Worm (Caenorhabditis elegans) whole organism, L4 larva: ENCODE measurements around the gene srw-77.

Experiments
- D1046.2 ChIP-seq: fragments of 200-800 bp; sonication (Bioruptor generic); IDR thresholded peaks from 2 replicates; pipeline ENCODE4 v1.3.6; 2022; ENCODE audit warnings: missing genetic modification characterization, missing compliant biosample characterization
- F26F4.8 ChIP-seq: fragments of 200-800 bp; sonication (Bioruptor generic); conservative IDR thresholded peaks from 2 replicates; pipeline ENCODE4 v1.3.6; 2022; ENCODE audit warnings: missing genetic modification characterization, missing compliant biosample characterization
- F44E2.7 ChIP-seq: fragments of 200-800 bp; sonication (Bioruptor generic); IDR thresholded peaks from 2 replicates; pipeline ENCODE4 v2.1.2; 2022; ENCODE audit warnings: missing genetic modification characterization, missing compliant biosample characterization
- T26A8.4 ChIP-seq: fragments of 200-800 bp; sonication (Bioruptor generic); IDR thresholded peaks from 2 replicates; pipeline ENCODE4 v1.3.6; 2022; ENCODE audit warnings: missing genetic modification characterization, missing compliant biosample characterization
- Y105C5A.15 ChIP-seq: fragments of 200-800 bp; sonication (Bioruptor generic); IDR thresholded peaks from 2 replicates; pipeline ENCODE4 v1.3.6; 2022; ENCODE audit warnings: missing genetic modification characterization, missing compliant biosample characterization
- Y75B8A.6 ChIP-seq: fragments of 200-800 bp; sonication (Bioruptor generic); IDR thresholded peaks from 2 replicates; pipeline ENCODE4 v1.3.6; 2022; ENCODE audit warnings: missing genetic modification reagents, missing genetic modification characterization, missing compliant biosample characterization
- ZK546.5 ChIP-seq, 2 experiments: sonication (generic microtip); optimal IDR thresholded peaks; 2 replicates each; lab custom pipeline; 2017; ENCODE audit warnings: missing biosample characterization in 2 of 2, missing genetic modification characterization in 2 of 2
- aly-2 ChIP-seq: sonication (generic microtip); optimal IDR thresholded peaks from 2 replicates; lab custom pipeline; 2018; ENCODE audit warnings: missing biosample characterization, missing genetic modification characterization
- ama-1 ChIP-seq: fragments of 150-350 bp; optimal IDR thresholded peaks from 2 replicates; lab custom pipeline; 2014; ENCODE audit warnings: inconsistent platforms, mixed read lengths
- arid-1 ChIP-seq: fragments of 200-800 bp; sonication (Bioruptor generic); conservative IDR thresholded peaks from 2 replicates; pipeline ENCODE4 v1.3.6; 2022; ENCODE audit warnings: missing genetic modification reagents, missing genetic modification characterization, missing compliant biosample characterization
- ceh-20 ChIP-seq: fragments of 200-800 bp; sonication (Bioruptor generic); IDR thresholded peaks from 2 replicates; pipeline ENCODE4 v1.3.6; 2022; ENCODE audit warnings: missing genetic modification reagents, missing genetic modification characterization, missing compliant biosample characterization
- ceh-44 ChIP-seq: fragments of 200-800 bp; sonication (Bioruptor generic); IDR thresholded peaks from 2 replicates; pipeline ENCODE4 v1.3.6; 2022; ENCODE audit warnings: missing genetic modification reagents, missing genetic modification characterization, missing compliant biosample characterization
- ces-1 ChIP-seq: fragments of 150-350 bp; sonication (generic microtip); optimal IDR thresholded peaks from 4 replicates; lab custom pipeline; 2014; ENCODE audit warnings: missing biosample characterization, missing genetic modification reagents, missing genetic modification characterization
- cey-2 ChIP-seq: sonication (generic microtip); optimal IDR thresholded peaks from 3 replicates; lab custom pipeline; 2017; ENCODE audit warnings: missing genetic modification characterization, mild to moderate bottlenecking, missing compliant biosample characterization, antibody characterized with exemption, borderline replicate concordance; ENCODE audit not compliant: insufficient read depth
- daf-16 ChIP-seq, 3 experiments: sonication (generic microtip); optimal IDR thresholded peaks; 2 replicates each; lab custom pipeline; 2016 to 2017; ENCODE audit warnings: missing genetic modification characterization in 3 of 3, missing genetic modification reagents in 3 of 3, mild to moderate bottlenecking in 2 of 3, missing compliant biosample characterization in 2 of 3, missing biosample characterization in 1 of 3, moderate library complexity in 1 of 3
- dmd-6 ChIP-seq: fragments of 200-800 bp; sonication (Bioruptor generic); IDR thresholded peaks from 2 replicates; pipeline ENCODE4 v1.3.6; 2022; ENCODE audit warnings: missing genetic modification reagents, missing genetic modification characterization, missing compliant biosample characterization
- dmd-8 ChIP-seq: fragments of 200-800 bp; sonication (Bioruptor generic); IDR thresholded peaks from 2 replicates; pipeline ENCODE4 v1.3.6; 2022; ENCODE audit warnings: missing genetic modification characterization, missing compliant biosample characterization
- dpl-1 ChIP-seq: fragments of 150-350 bp; optimal IDR thresholded peaks from 2 replicates; lab custom pipeline; 2014; ENCODE audit warnings: missing biosample characterization, missing genetic modification reagents, missing genetic modification characterization
- egl-27 ChIP-seq: sonication (generic microtip); optimal IDR thresholded peaks from 3 replicates; lab custom pipeline; 2017; ENCODE audit warnings: missing biosample characterization, missing genetic modification reagents, missing genetic modification characterization
- egl-43 ChIP-seq: fragments of 200-800 bp; sonication (Bioruptor generic); IDR thresholded peaks from 2 replicates; pipeline ENCODE4 v1.3.6; 2022; ENCODE audit warnings: missing genetic modification reagents, missing genetic modification characterization, missing compliant biosample characterization
- hif-1 ChIP-seq, 2 experiments: sonication (generic microtip); optimal IDR thresholded peaks; 2 replicates each; lab custom pipeline; 2016 to 2017; ENCODE audit warnings: missing compliant biosample characterization in 2 of 2, missing genetic modification characterization in 2 of 2, missing genetic modification reagents in 2 of 2, missing genotype in 2 of 2, mild to moderate bottlenecking in 1 of 2
- hlh-11 ChIP-seq: fragments of 200-800 bp; sonication (Bioruptor generic); optimal IDR thresholded peaks from 2 replicates; lab custom pipeline; 2018; ENCODE audit warnings: mild to moderate bottlenecking, missing genetic modification characterization, missing compliant biosample characterization
- lim-7 ChIP-seq: fragments of 200-800 bp; sonication (Bioruptor generic); IDR thresholded peaks from 2 replicates; pipeline ENCODE4 v1.3.6; 2022; ENCODE audit warnings: missing genetic modification characterization, missing compliant biosample characterization
- lin-1 ChIP-seq: fragments of 200-800 bp; sonication (Bioruptor generic); IDR thresholded peaks from 2 replicates; pipeline ENCODE4 v1.3.6; 2022; ENCODE audit warnings: missing genetic modification reagents, missing genetic modification characterization, missing compliant biosample characterization
- lin-13 ChIP-seq: fragments of 150-350 bp; optimal IDR thresholded peaks from 2 replicates; lab custom pipeline; 2014; ENCODE audit warnings: missing biosample characterization, missing genetic modification reagents, missing genetic modification characterization
- lin-39 ChIP-seq: fragments of 150-350 bp; optimal IDR thresholded peaks from 2 replicates; lab custom pipeline; 2014; ENCODE audit warnings: missing biosample characterization, missing genetic modification reagents, missing genetic modification characterization
- madf-5 ChIP-seq, 2 experiments: fragments of 200-800 bp; sonication (Bioruptor generic); IDR thresholded peaks; 2 replicates each; pipeline ENCODE4 v1.3.6; 2022; ENCODE audit warnings: missing compliant biosample characterization in 2 of 2, missing genetic modification characterization in 2 of 2
- mdl-1 ChIP-seq, 2 experiments: fragments of 150-350 bp in 1 of 2; sonication (generic microtip) in 1 of 2; optimal IDR thresholded peaks; 2 replicates each; lab custom pipeline; 2014 to 2017; ENCODE audit warnings: missing biosample characterization in 2 of 2, missing genetic modification characterization in 2 of 2
- mxl-3 ChIP-seq: fragments of 200-800 bp; sonication (Bioruptor generic); optimal IDR thresholded peaks from 2 replicates; lab custom pipeline; 2018; ENCODE audit warnings: mild to moderate bottlenecking, missing genetic modification characterization, missing compliant biosample characterization
- nhr-10 ChIP-seq: fragments of 150-350 bp; optimal IDR thresholded peaks from 2 replicates; lab custom pipeline; 2014; ENCODE audit warnings: missing biosample characterization, missing genetic modification characterization
- nhr-237 ChIP-seq: sonication (generic microtip); optimal IDR thresholded peaks from 2 replicates; lab custom pipeline; 2017; ENCODE audit warnings: missing biosample characterization, missing genetic modification characterization
- nhr-41 ChIP-seq: fragments of 200-800 bp; sonication (Bioruptor generic); IDR thresholded peaks from 2 replicates; pipeline ENCODE4 v1.3.6; 2022; ENCODE audit warnings: missing genetic modification reagents, missing genetic modification characterization, missing compliant biosample characterization
- nhr-48 ChIP-seq: sonication (generic microtip); optimal IDR thresholded peaks from 2 replicates; lab custom pipeline; 2016; ENCODE audit warnings: mild to moderate bottlenecking, missing genetic modification characterization, missing compliant biosample characterization
- nhr-76 ChIP-seq: fragments of 150-350 bp; optimal IDR thresholded peaks from 2 replicates; lab custom pipeline; 2014; ENCODE audit warnings: missing biosample characterization, missing genetic modification characterization
- pha-4 ChIP-seq, 2 experiments: fragments of 150-350 bp in 1 of 2; fragments of 200-800 bp in 1 of 2; sonication (Bioruptor generic) in 1 of 2; IDR thresholded peaks in 1 of 2; optimal IDR thresholded peaks in 1 of 2; 2 replicates each; pipeline versions ENCODE4 v1.3.6 to Lab custom; 2014 to 2022; ENCODE audit warnings: missing genetic modification characterization in 2 of 2, missing genetic modification reagents in 2 of 2, missing biosample characterization in 1 of 2, missing compliant biosample characterization in 1 of 2
- php-3 ChIP-seq: fragments of 200-800 bp; sonication (Bioruptor generic); IDR thresholded peaks from 2 replicates; pipeline ENCODE4 v1.3.6; 2022; ENCODE audit warnings: missing genetic modification reagents, missing genetic modification characterization, missing compliant biosample characterization
- rbr-2 ChIP-seq: sonication (generic microtip); optimal IDR thresholded peaks from 2 replicates; lab custom pipeline; 2016; ENCODE audit warnings: missing genotype, missing genetic modification characterization, missing compliant biosample characterization
- saeg-2 ChIP-seq: fragments of 200-800 bp; sonication (Bioruptor generic); IDR thresholded peaks from 2 replicates; pipeline ENCODE4 v1.3.6; 2022; ENCODE audit warnings: missing genetic modification reagents, missing genetic modification characterization, missing compliant biosample characterization
- snpc-1.2 ChIP-seq: fragments of 200-800 bp; sonication (Bioruptor generic); IDR thresholded peaks from 2 replicates; pipeline ENCODE4 v1.3.6; 2022; ENCODE audit warnings: missing genetic modification reagents, missing genetic modification characterization, missing compliant biosample characterization
- tra-1 ChIP-seq: fragments of 200-800 bp; sonication (Bioruptor generic); IDR thresholded peaks from 2 replicates; pipeline ENCODE4 v1.3.6; 2022; ENCODE audit warnings: missing genetic modification reagents, missing genetic modification characterization, missing compliant biosample characterization
- unc-39 ChIP-seq: sonication (generic microtip); optimal IDR thresholded peaks from 2 replicates; lab custom pipeline; 2017; ENCODE audit warnings: missing biosample characterization, missing genetic modification characterization
- zfp-3 ChIP-seq: fragments of 200-800 bp; sonication (Bioruptor generic); conservative IDR thresholded peaks from 2 replicates; pipeline ENCODE4 v1.3.6; 2022; ENCODE audit warnings: missing genetic modification reagents, missing genetic modification characterization, missing compliant biosample characterization
- zip-11 ChIP-seq: fragments of 200-800 bp; sonication (Bioruptor generic); IDR thresholded peaks from 2 replicates; pipeline ENCODE4 v1.3.6; 2022; ENCODE audit warnings: missing genetic modification characterization, missing compliant biosample characterization
- zip-2 ChIP-seq: fragments of 150-350 bp; optimal IDR thresholded peaks from 2 replicates; lab custom pipeline; 2014; ENCODE audit warnings: missing biosample characterization, missing genetic modification characterization
- ztf-11 ChIP-seq: fragments of 150-350 bp; optimal IDR thresholded peaks from 2 replicates; lab custom pipeline; 2014; ENCODE audit warnings: missing biosample characterization, missing genetic modification characterization

The srw-77 gene

ce11 chrV:16592947-16593791 lies 50.3 kb downstream of the srw-77 start (continued):
- TF ChIP-seq php-3 (GFP tag; lab: Robert Waterston, UW) (peak; percentile 58), nhr-48 (no peak), nhr-10 (tag; lab: Kevin White, UChicago) (no peak), ama-1 (lab: Kevin White, UChicago) (no peak), Y105C5A.15 (GFP tag; lab: Robert Waterston, UW) (0 out of 2 replicates have a peak, but pooled peaks have one; percentile 14), ceh-44 (GFP tag; lab: Robert Waterston, UW) (no peak), mdl-1 (tag; optimal IDR thresholded peaks at IDR 0.05; lab: Kevin White, UChicago) (no peak), unc-39 (tag; lab: Kevin White, UChicago) (no peak), lim-7 (GFP tag; lab: Robert Waterston, UW) (no peak), T26A8.4 (GFP tag; lab: Robert Waterston, UW) (peak; percentile 57; the same call in 1 of the 2 replicates), lin-13 (GFP tag; lab: Kevin White, UChicago) (no peak), lin-39 (tag; lab: Kevin White, UChicago) (no peak), ZK546.5 (tag; optimal IDR thresholded peaks at IDR 0.05; lab: Kevin White, UChicago) (no peak), nhr-237 (tag; lab: Kevin White, UChicago) (no peak), arid-1 (GFP tag; lab: Robert Waterston, UW) (no peak), F44E2.7 (GFP tag; lab: Robert Waterston, UW) (no peak), zfp-3 (GFP tag; lab: Robert Waterston, UW) (no peak), madf-5 (GFP tag; IDR thresholded peaks at IDR 0.05; lab: Robert Waterston, UW) (no peak), dmd-8 (GFP tag; lab: Robert Waterston, UW) (no peak), egl-27 (tag; lab: Kevin White, UChicago) (no peak), ztf-11 (tag; lab: Kevin White, UChicago) (no peak), hlh-11 (tag; lab: Kevin White, UChicago) (peak; percentile 63), lin-1 (GFP tag; lab: Robert Waterston, UW) (peak; percentile 40; the same call in 1 of the 2 replicates), ceh-20 (GFP tag; lab: Robert Waterston, UW) (no peak), dmd-6 (GFP tag; lab: Robert Waterston, UW) (peak; percentile 63), aly-2 (no peak), rbr-2 (tag; lab: Kevin White, UChicago) (no peak), nhr-76 (tag; lab: Kevin White, UChicago) (no peak), zip-2 (tag; lab: Kevin White, UChicago) (no peak), zip-11 (GFP tag; lab: Robert Waterston, UW) (no peak)

DNA sequence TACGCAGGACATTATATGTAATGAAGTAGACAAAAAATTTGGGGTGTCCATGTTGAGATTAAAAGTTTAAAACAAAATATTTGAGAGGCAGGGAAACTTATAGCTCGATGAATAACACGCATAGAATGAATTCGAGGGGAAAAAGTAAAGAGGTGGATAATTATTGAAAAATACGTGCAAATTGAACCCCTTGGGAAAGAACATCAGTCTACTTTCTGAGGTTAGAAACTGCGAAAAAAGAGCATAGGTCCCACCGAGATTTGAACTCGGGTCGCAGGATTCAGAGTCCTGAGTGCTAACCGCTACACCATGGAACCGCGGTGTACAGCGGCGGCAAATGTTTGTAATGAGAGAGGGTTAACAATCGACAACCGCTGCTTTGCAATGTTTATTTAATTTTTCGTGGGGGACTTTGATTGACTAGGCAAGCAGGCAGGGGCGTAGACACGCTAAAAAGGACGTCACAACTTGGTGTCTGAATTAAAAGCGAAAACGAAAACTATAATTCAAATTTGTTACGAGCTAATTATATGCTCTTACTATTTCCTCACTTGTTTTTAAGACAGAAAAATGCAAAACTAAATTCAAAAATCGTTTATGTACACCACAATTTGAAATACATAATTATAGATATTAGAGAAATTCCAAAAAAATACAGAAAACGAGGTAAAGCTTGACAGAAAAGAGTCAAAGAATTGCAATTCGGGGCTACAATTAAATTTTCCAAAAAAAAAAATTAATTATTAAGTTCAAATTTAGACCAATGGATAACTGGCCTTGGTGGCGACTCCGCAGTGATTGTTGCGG lies 51.3 kb downstream of the srw-77 start, which contains the start of gene srh-269:
TSS of gene srh-269 (minus strand) at position 51 of the 807 bp plus-strand sequence.
- peak; percentile 59 for TF ChIP-seq mxl-3 (GFP tag; lab: Kevin White, UChicago)
- peak; percentile 81 for TF ChIP-seq nhr-41 (GFP tag; lab: Robert Waterston, UW)
- peak; percentile 65; the same call in 1 of the 2 replicates for TF ChIP-seq saeg-2 (GFP tag; lab: Robert Waterston, UW)
- peak; percentile 55 for TF ChIP-seq nhr-48
- peak; percentile 89 for TF ChIP-seq tra-1 (GFP tag; lab: Robert Waterston, UW)
- peak; percentile 69; the same call in 1 of the 2 replicates for TF ChIP-seq ceh-44 (GFP tag; lab: Robert Waterston, UW)
- peak; percentile 89 for TF ChIP-seq pha-4 (GFP tag; IDR thresholded peaks at IDR 0.05; lab: Robert Waterston, UW)
- no peak for TF ChIP-seq pha-4 (tag; optimal IDR thresholded peaks at IDR 0.05; lab: Kevin White, UChicago)
- TF ChIP-seq F26F4.8 (GFP tag; lab: Robert Waterston, UW) = peak; percentile 86
- TF ChIP-seq hif-1 (tag; optimal IDR thresholded peaks at IDR 0.05; lab: Kevin White, UChicago) = peak in 1 of 2 experiments; percentile 71
- no peak for TF ChIP-seq cey-2 (tag; lab: Kevin White, UChicago)
- peak; percentile 88 for TF ChIP-seq snpc-1.2 (GFP tag; lab: Robert Waterston, UW)
- TF ChIP-seq D1046.2 (GFP tag; lab: Robert Waterston, UW) = peak; percentile 87
- no peak for TF ChIP-seq ces-1 (GFP tag; lab: Kevin White, UChicago)
- TF ChIP-seq dpl-1 (GFP tag; lab: Kevin White, UChicago) = peak; percentile 34
- peak; percentile 93 for TF ChIP-seq Y75B8A.6
- TF ChIP-seq zfp-3 (GFP tag; lab: Robert Waterston, UW) = peak; percentile 95
- TF ChIP-seq Y105C5A.15 (GFP tag; lab: Robert Waterston, UW) = 0 out of 2 replicates have a peak, but pooled peaks have one; percentile 75
- peak; percentile 96 for TF ChIP-seq egl-43 (GFP tag; lab: Robert Waterston, UW)
- TF ChIP-seq daf-16 (GFP tag; optimal IDR thresholded peaks at IDR 0.05; lab: Kevin White, UChicago) = peak; percentile 54 to 79
- TF ChIP-seq daf-16 (tag; optimal IDR thresholded peaks at IDR 0.05; lab: Kevin White, UChicago) = peak; percentile 81
